Worm (Caenorhabditis elegans) whole organism, late embryonic: ENCODE results near the gene xpo-1.

Source experiments
- K09A11.1 ChIP-seq: sonication (generic microtip); optimal IDR thresholded peaks from 2 replicates; lab custom pipeline; 2017; ENCODE audit warnings: antibody characterized with exemption, mild to moderate bottlenecking, missing genetic modification characterization, missing compliant biosample characterization; ENCODE audit not compliant: insufficient read depth
- ceh-14 ChIP-seq: sonication (generic microtip); optimal IDR thresholded peaks from 2 replicates; lab custom pipeline; 2016; ENCODE audit warnings: missing genotype, missing genetic modification characterization, missing compliant biosample characterization
- ceh-18 ChIP-seq: sonication (generic microtip); optimal IDR thresholded peaks from 2 replicates; lab custom pipeline; 2016; ENCODE audit warnings: missing genetic modification characterization, missing compliant biosample characterization
- ceh-19 ChIP-seq: fragments of 200-800 bp; sonication (Bioruptor generic); optimal IDR thresholded peaks from 2 replicates; lab custom pipeline; 2018; ENCODE audit warnings: mild to moderate bottlenecking, missing genetic modification characterization, missing compliant biosample characterization
- ceh-2 ChIP-seq: sonication (generic microtip); optimal IDR thresholded peaks from 2 replicates; lab custom pipeline; 2016; ENCODE audit warnings: missing genotype, missing genetic modification characterization, missing compliant biosample characterization
- ceh-24 ChIP-seq: sonication (generic microtip); optimal IDR thresholded peaks from 2 replicates; lab custom pipeline; 2016; ENCODE audit warnings: mild to moderate bottlenecking, missing genetic modification characterization, missing compliant biosample characterization
- ceh-31 ChIP-seq: sonication (generic microtip); optimal IDR thresholded peaks from 2 replicates; lab custom pipeline; 2016; ENCODE audit warnings: missing genetic modification characterization, missing compliant biosample characterization
- ceh-48 ChIP-seq: sonication (generic microtip); optimal IDR thresholded peaks from 2 replicates; lab custom pipeline; 2016; ENCODE audit warnings: missing genetic modification characterization, inconsistent platforms, missing compliant biosample characterization
- ceh-6 ChIP-seq: fragments of 200-800 bp; sonication (Bioruptor generic); optimal IDR thresholded peaks from 2 replicates; lab custom pipeline; 2018; ENCODE audit warnings: mild to moderate bottlenecking, missing genetic modification characterization, missing compliant biosample characterization
- che-1 ChIP-seq: sonication (generic microtip); optimal IDR thresholded peaks from 2 replicates; lab custom pipeline; 2016; ENCODE audit warnings: mild to moderate bottlenecking, missing genetic modification characterization, missing compliant biosample characterization
- elt-2 ChIP-seq: sonication (generic microtip); optimal IDR thresholded peaks from 2 replicates; lab custom pipeline; 2016; ENCODE audit warnings: missing genetic modification reagents, missing genetic modification characterization, missing compliant biosample characterization
- ets-4 ChIP-seq: sonication (generic microtip); optimal IDR thresholded peaks from 2 replicates; lab custom pipeline; 2016; ENCODE audit warnings: missing genetic modification characterization, missing compliant biosample characterization
- gmeb-2 ChIP-seq: sonication (generic microtip); optimal IDR thresholded peaks from 2 replicates; lab custom pipeline; 2016; ENCODE audit warnings: missing genetic modification characterization, inconsistent platforms, missing compliant biosample characterization
- hlh-6 ChIP-seq: sonication (generic microtip); optimal IDR thresholded peaks from 2 replicates; lab custom pipeline; 2016; ENCODE audit warnings: missing genotype, missing genetic modification characterization, missing compliant biosample characterization
- lin-11 ChIP-seq: fragments of 200-800 bp; sonication (Bioruptor generic); optimal IDR thresholded peaks from 2 replicates; lab custom pipeline; 2018; ENCODE audit warnings: mild to moderate bottlenecking, missing genetic modification characterization, missing compliant biosample characterization
- madf-2 ChIP-seq: sonication (generic microtip); optimal IDR thresholded peaks from 2 replicates; lab custom pipeline; 2017; ENCODE audit warnings: missing genetic modification characterization, missing compliant biosample characterization
- mec-3 ChIP-seq: sonication (generic microtip); optimal IDR thresholded peaks from 2 replicates; lab custom pipeline; 2016; ENCODE audit warnings: borderline replicate concordance, missing genetic modification characterization, missing compliant biosample characterization
- nhr-11 ChIP-seq: fragments of 150-350 bp; optimal IDR thresholded peaks from 2 replicates; lab custom pipeline; 2014; ENCODE audit warnings: missing biosample characterization, missing genetic modification characterization
- npax-4 ChIP-seq: sonication (generic microtip); optimal IDR thresholded peaks from 2 replicates; lab custom pipeline; 2016; ENCODE audit warnings: missing genetic modification characterization, missing compliant biosample characterization
- odd-2 ChIP-seq: sonication (generic microtip); optimal IDR thresholded peaks from 2 replicates; lab custom pipeline; 2017; ENCODE audit warnings: antibody characterized with exemption, mild to moderate bottlenecking, missing genetic modification characterization, missing compliant biosample characterization
- pag-3 ChIP-seq: sonication (generic microtip); optimal IDR thresholded peaks from 2 replicates; lab custom pipeline; 2016; ENCODE audit warnings: missing compliant biosample characterization, missing genetic modification characterization, borderline replicate concordance
- pat-9 ChIP-seq: fragments of 200-800 bp; sonication (Bioruptor generic); optimal IDR thresholded peaks from 2 replicates; lab custom pipeline; 2018; ENCODE audit warnings: mild to moderate bottlenecking, missing genetic modification characterization, moderate library complexity, missing compliant biosample characterization
- pax-1 ChIP-seq: fragments of 150-350 bp; optimal IDR thresholded peaks from 2 replicates; lab custom pipeline; 2014; ENCODE audit warnings: missing biosample characterization, missing genetic modification characterization
- pros-1 ChIP-seq: fragments of 150-350 bp; optimal IDR thresholded peaks from 2 replicates; lab custom pipeline; 2014; ENCODE audit warnings: missing biosample characterization, missing genetic modification reagents, missing genetic modification characterization
- ref-2 ChIP-seq: sonication (generic microtip); optimal IDR thresholded peaks from 2 replicates; lab custom pipeline; 2016; ENCODE audit warnings: missing genetic modification characterization, missing compliant biosample characterization
- sox-2 ChIP-seq: fragments of 200-800 bp; sonication (Bioruptor generic); IDR thresholded peaks from 2 replicates; pipeline ENCODE4 v1.3.6; 2022; ENCODE audit warnings: missing genetic modification reagents, missing genetic modification characterization, missing compliant biosample characterization
- sox-4 ChIP-seq: sonication (generic microtip); optimal IDR thresholded peaks from 2 replicates; lab custom pipeline; 2017; ENCODE audit warnings: mild to moderate bottlenecking, missing genetic modification characterization, inconsistent platforms, missing compliant biosample characterization
- syd-9 ChIP-seq: sonication (generic microtip); optimal IDR thresholded peaks from 2 replicates; lab custom pipeline; 2016; ENCODE audit warnings: mild to moderate bottlenecking, missing genetic modification characterization, moderate library complexity, missing compliant biosample characterization
- tbx-7 ChIP-seq: sonication (generic microtip); optimal IDR thresholded peaks from 2 replicates; lab custom pipeline; 2016; ENCODE audit warnings: missing genotype, missing genetic modification characterization, missing compliant biosample characterization
- ztf-16 ChIP-seq: sonication (generic microtip); optimal IDR thresholded peaks from 2 replicates; lab custom pipeline; 2017; ENCODE audit warnings: missing genetic modification characterization, missing compliant biosample characterization

Gene xpo-1

ce11 chrV:7857931-7858330 lies 53.1 kb downstream of the xpo-1 start, which contains the start of gene C37C3.1:
C37C3.1 (plus strand) TSS chrV:7857963.
- TF ChIP-seq ref-2 (tag; lab: Kevin White, UChicago) (no peak), K09A11.1 (tag; lab: Kevin White, UChicago) (no peak), lin-11 (tag; lab: Kevin White, UChicago) (no peak), mec-3 (tag; lab: Kevin White, UChicago) (no peak), sox-2 (GFP tag; lab: Robert Waterston, UW) (no peak), ceh-6 (no peak), gmeb-2 (tag; lab: Kevin White, UChicago) (no peak), tbx-7 (tag; lab: Kevin White, UChicago) (no peak), ceh-19 (GFP tag; lab: Kevin White, UChicago) (no peak), pat-9 (tag; lab: Kevin White, UChicago) (no peak), nhr-11 (tag; lab: Kevin White, UChicago) (no peak), che-1 (tag; lab: Kevin White, UChicago) (no peak), npax-4 (tag; lab: Kevin White, UChicago) (no peak), ceh-14 (tag; lab: Kevin White, UChicago) (no peak), ceh-2 (no peak), ceh-24 (no peak), sox-4 (tag; lab: Kevin White, UChicago) (no peak), pag-3 (tag; lab: Kevin White, UChicago) (no peak)

ce11 chrV:7861792-7862191 lies 56.9 kb downstream of the xpo-1 start, which contains the start of gene C37C3.17:
C37C3.17 (minus strand) TSS chrV:7861892.
- TF ChIP-seq pax-1 (tag; lab: Kevin White, UChicago) (no peak), hlh-6 (tag; lab: Kevin White, UChicago) (no peak), nhr-11 (tag; lab: Kevin White, UChicago) (no peak), pros-1 (tag; lab: Kevin White, UChicago) (no peak), madf-2 (no peak), ceh-31 (no peak), ceh-14 (tag; lab: Kevin White, UChicago) (no peak), ceh-6 (no peak), ets-4 (tag; lab: Kevin White, UChicago) (no peak), mec-3 (tag; lab: Kevin White, UChicago) (no peak), ceh-18 (tag; lab: Kevin White, UChicago) (no peak)

- TF ChIP-seq syd-9 (tag; lab: Kevin White, UChicago) (no peak), ztf-16 (tag; lab: Kevin White, UChicago) (no peak), che-1 (tag; lab: Kevin White, UChicago) (no peak), pros-1 (tag; lab: Kevin White, UChicago) (no peak), odd-2 (no peak), elt-2 (tag; lab: Kevin White, UChicago) (no peak), ceh-48 (tag; lab: Kevin White, UChicago) (no peak)
These were observed 58.2 kb downstream of the xpo-1 start, which contains the start of gene C37C3.10 for ce11 chrV:7863020-7863523. C37C3.10 (minus strand) TSS chrV:7863070.
